Worm (Caenorhabditis elegans) whole organism, early embryonic: ENCODE results near the gene cyp-25A6.

Experiments used
- aly-1 ChIP-seq: sonication (generic microtip); optimal IDR thresholded peaks from 2 replicates; lab custom pipeline; 2016; ENCODE audit warnings: missing genetic modification characterization, missing compliant biosample characterization
- ama-1 ChIP-seq: fragments of 150-350 bp; optimal IDR thresholded peaks from 2 replicates; lab custom pipeline; 2014
- ceh-36 ChIP-seq: sonication (generic microtip); optimal IDR thresholded peaks from 2 replicates; lab custom pipeline; 2016; ENCODE audit warnings: missing genetic modification characterization, inconsistent platforms, missing compliant biosample characterization
- ets-7 ChIP-seq: sonication (generic microtip); optimal IDR thresholded peaks from 2 replicates; lab custom pipeline; 2016; ENCODE audit warnings: missing genotype, missing genetic modification characterization, missing compliant biosample characterization
- hmbx-1 ChIP-seq: sonication (generic microtip); optimal IDR thresholded peaks from 2 replicates; lab custom pipeline; 2016; ENCODE audit warnings: mild to moderate bottlenecking, missing genetic modification characterization, missing compliant biosample characterization
- pes-1 ChIP-seq: fragments of 200-800 bp; sonication (Bioruptor generic); IDR thresholded peaks from 2 replicates; pipeline ENCODE4 v1.3.6; 2022; ENCODE audit warnings: missing genetic modification reagents, missing genetic modification characterization, missing compliant biosample characterization
- tbx-37 ChIP-seq: fragments of 200-800 bp; sonication (Bioruptor generic); conservative IDR thresholded peaks from 2 replicates; pipeline ENCODE4 v1.3.6; 2022; ENCODE audit warnings: missing genetic modification reagents, missing genetic modification characterization, missing compliant biosample characterization

DNA sequence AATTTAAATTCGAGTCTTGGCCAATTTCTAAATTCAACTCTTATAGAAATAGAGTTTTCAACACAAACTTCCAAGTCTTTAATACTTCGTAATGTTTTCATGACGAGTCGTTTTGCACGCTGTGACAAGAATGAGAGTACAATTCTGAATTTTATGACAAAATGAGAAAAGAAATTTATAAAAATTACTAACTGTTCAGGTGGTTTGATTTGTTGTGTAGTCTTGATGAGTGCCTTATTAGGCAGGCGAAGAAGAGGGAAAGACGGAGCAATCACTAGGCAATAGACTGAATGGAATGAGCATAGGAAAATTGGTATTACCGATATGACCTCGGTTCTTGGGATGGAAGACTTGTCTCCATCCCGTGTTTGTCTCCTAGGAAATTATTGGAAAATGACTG lies 22.7 kb downstream of the cyp-25A6 start, which contains the start of gene F30B5.11:
- TF ChIP-seq aly-1 (no peak), ama-1 (no peak), ceh-36 (tag; lab: Kevin White, UChicago) (no peak), hmbx-1 (no peak), ets-7 (tag; lab: Kevin White, UChicago) (no peak), tbx-37 (GFP tag; lab: Robert Waterston, UW) (no peak), pes-1 (no peak)
